Worm (Caenorhabditis elegans) whole organism, young adult: Measurements from ENCODE around the gene tag-180.

ENCODE experiments used
- B0019.2 ChIP-seq: fragments of 200-800 bp; sonication (Bioruptor generic); conservative IDR thresholded peaks from 2 replicates; pipeline ENCODE4 v1.3.6; 2022; ENCODE audit warnings: missing genetic modification reagents, missing genetic modification characterization, missing compliant biosample characterization
- D2030.7 ChIP-seq: fragments of 200-800 bp; sonication (Bioruptor generic); IDR thresholded peaks from 2 replicates; pipeline ENCODE4 v1.3.6; 2022; ENCODE audit warnings: missing genetic modification reagents, missing genetic modification characterization, missing compliant biosample characterization
- F39B2.1 ChIP-seq: fragments of 200-800 bp; sonication (Bioruptor generic); IDR thresholded peaks from 2 replicates; pipeline ENCODE4 v1.3.6; 2022; ENCODE audit warnings: missing genetic modification reagents, missing genetic modification characterization, missing compliant biosample characterization
- F52B5.7 ChIP-seq: sonication (generic microtip); optimal IDR thresholded peaks from 2 replicates; lab custom pipeline; 2016; ENCODE audit warnings: mild to moderate bottlenecking, missing genetic modification characterization, missing compliant biosample characterization
- F57C9.4 ChIP-seq: sonication (generic microtip); optimal IDR thresholded peaks from 2 replicates; lab custom pipeline; 2017; ENCODE audit warnings: mild to moderate bottlenecking, missing genetic modification characterization, missing compliant biosample characterization
- K11D2.4 ChIP-seq: fragments of 200-800 bp; sonication (Bioruptor generic); IDR thresholded peaks from 2 replicates; pipeline ENCODE4 v1.3.6; 2022; ENCODE audit warnings: missing genetic modification reagents, missing genetic modification characterization, missing compliant biosample characterization
- T07F8.4 ChIP-seq: sonication (generic microtip); optimal IDR thresholded peaks from 2 replicates; lab custom pipeline; 2016; ENCODE audit warnings: mild to moderate bottlenecking, missing genetic modification characterization, moderate library complexity, missing compliant biosample characterization
- Y53F4B.3 ChIP-seq: fragments of 200-800 bp; sonication (Bioruptor generic); IDR thresholded peaks from 2 replicates; pipeline ENCODE4 v1.3.6; 2022; ENCODE audit warnings: missing genetic modification reagents, missing genetic modification characterization, missing compliant biosample characterization
- Y53G8AR.9 ChIP-seq: fragments of 200-800 bp; sonication (Bioruptor generic); conservative IDR thresholded peaks from 2 replicates; pipeline ENCODE4 v1.3.6; 2022; ENCODE audit warnings: missing genetic modification reagents, missing genetic modification characterization, missing compliant biosample characterization
- Y67H2A.10 ChIP-seq: fragments of 200-800 bp; sonication (Bioruptor generic); conservative IDR thresholded peaks from 2 replicates; pipeline ENCODE4 v1.3.6; 2022; ENCODE audit warnings: missing genetic modification reagents, missing genetic modification characterization, missing compliant biosample characterization
- Y79H2A.3 ChIP-seq: fragments of 200-800 bp; sonication (Bioruptor generic); conservative IDR thresholded peaks from 2 replicates; pipeline ENCODE4 v1.3.6; 2022; ENCODE audit warnings: missing genetic modification reagents, missing genetic modification characterization, missing compliant biosample characterization
- akir-1 ChIP-seq: fragments of 200-800 bp; sonication (Bioruptor generic); optimal IDR thresholded peaks from 2 replicates; lab custom pipeline; 2018; ENCODE audit warnings: mild to moderate bottlenecking, missing genetic modification characterization, moderate library complexity, missing compliant biosample characterization
- aptf-3 ChIP-seq: fragments of 200-800 bp; sonication (Bioruptor generic); IDR thresholded peaks from 2 replicates; pipeline ENCODE4 v1.3.6; 2022; ENCODE audit warnings: missing genetic modification characterization, missing compliant biosample characterization
- attf-5 ChIP-seq: fragments of 200-800 bp; sonication (Bioruptor generic); optimal IDR thresholded peaks from 2 replicates; lab custom pipeline; 2018; ENCODE audit warnings: mild to moderate bottlenecking, missing genetic modification characterization, missing compliant biosample characterization
- bed-1 ChIP-seq: fragments of 200-800 bp; sonication (Bioruptor generic); IDR thresholded peaks from 2 replicates; pipeline ENCODE4 v1.3.6; 2022; ENCODE audit warnings: missing genetic modification reagents, missing genetic modification characterization, missing compliant biosample characterization
- cebp-1 ChIP-seq, 2 experiments: fragments of 200-800 bp in 1 of 2; sonication (Bioruptor generic) in 1 of 2; sonication (generic microtip) in 1 of 2; IDR thresholded peaks in 1 of 2; optimal IDR thresholded peaks in 1 of 2; 2 replicates each; pipeline versions ENCODE4 v1.3.6 to Lab custom; 2017 to 2022; ENCODE audit warnings: missing compliant biosample characterization in 2 of 2, missing genetic modification characterization in 2 of 2, mild to moderate bottlenecking in 1 of 2, missing genetic modification reagents in 1 of 2, moderate library complexity in 1 of 2
- ceh-100 ChIP-seq: fragments of 200-800 bp; sonication (Bioruptor generic); IDR thresholded peaks from 2 replicates; pipeline ENCODE4 v1.3.6; 2022; ENCODE audit warnings: missing genetic modification reagents, missing genetic modification characterization, missing compliant biosample characterization
- ceh-27 ChIP-seq: fragments of 200-800 bp; sonication (Bioruptor generic); optimal IDR thresholded peaks from 2 replicates; lab custom pipeline; 2018; ENCODE audit warnings: mild to moderate bottlenecking, missing genetic modification characterization, moderate library complexity, missing compliant biosample characterization
- ceh-58 ChIP-seq: fragments of 200-800 bp; sonication (Bioruptor generic); IDR thresholded peaks from 2 replicates; pipeline ENCODE4 v1.3.6; 2022; ENCODE audit warnings: missing genetic modification characterization, missing compliant biosample characterization
- ceh-79 ChIP-seq: sonication (generic microtip); optimal IDR thresholded peaks from 2 replicates; lab custom pipeline; 2017; ENCODE audit warnings: mild to moderate bottlenecking, missing genetic modification characterization, missing compliant biosample characterization
- die-1 ChIP-seq: sonication (generic microtip); optimal IDR thresholded peaks from 2 replicates; lab custom pipeline; 2016; ENCODE audit warnings: missing genotype, mild to moderate bottlenecking, missing genetic modification characterization, missing compliant biosample characterization
- dox-1 ChIP-seq: fragments of 200-800 bp; sonication (Bioruptor generic); IDR thresholded peaks from 2 replicates; pipeline ENCODE4 v1.3.6; 2022; ENCODE audit warnings: missing genetic modification reagents, missing genetic modification characterization, missing compliant biosample characterization
- dpl-1 ChIP-seq: fragments of 150-350 bp; optimal IDR thresholded peaks from 2 replicates; lab custom pipeline; 2014; ENCODE audit warnings: missing biosample characterization, missing genetic modification reagents, missing genetic modification characterization
- efl-1 ChIP-seq: fragments of 150-350 bp; optimal IDR thresholded peaks from 2 replicates; lab custom pipeline; 2014; ENCODE audit warnings: missing biosample characterization, missing genetic modification reagents, missing genetic modification characterization
- fkh-3 ChIP-seq: sonication (generic microtip); optimal IDR thresholded peaks from 2 replicates; lab custom pipeline; 2016; ENCODE audit warnings: mild to moderate bottlenecking, missing genetic modification characterization, missing compliant biosample characterization
- hrde-1 ChIP-seq: sonication (generic microtip); optimal IDR thresholded peaks from 2 replicates; lab custom pipeline; 2016; ENCODE audit warnings: missing genetic modification characterization, mild to moderate bottlenecking, missing compliant biosample characterization, moderate library complexity, missing genotype, missing genetic modification reagents, borderline replicate concordance
- hsf-1 ChIP-seq: fragments of 200-800 bp; sonication (Bioruptor generic); IDR thresholded peaks from 2 replicates; pipeline ENCODE4 v1.3.6; 2022; ENCODE audit warnings: missing genetic modification reagents, missing genetic modification characterization, missing compliant biosample characterization
- let-526 ChIP-seq: fragments of 200-800 bp; sonication (Bioruptor generic); IDR thresholded peaks from 2 replicates; pipeline ENCODE4 v1.3.6; 2022; ENCODE audit warnings: missing genetic modification reagents, missing genetic modification characterization, missing compliant biosample characterization
- lin-54 ChIP-seq: fragments of 200-800 bp; sonication (Bioruptor generic); optimal IDR thresholded peaks from 2 replicates; lab custom pipeline; 2018; ENCODE audit warnings: mild to moderate bottlenecking, missing genetic modification characterization, missing compliant biosample characterization
- lsl-1 ChIP-seq: fragments of 200-800 bp; sonication (Bioruptor generic); optimal IDR thresholded peaks from 2 replicates; lab custom pipeline; 2018; ENCODE audit warnings: mild to moderate bottlenecking, missing genetic modification characterization, moderate library complexity, missing compliant biosample characterization
- madf-10 ChIP-seq: sonication (generic microtip); optimal IDR thresholded peaks from 2 replicates; lab custom pipeline; 2016; ENCODE audit warnings: mild to moderate bottlenecking, missing genetic modification characterization, missing compliant biosample characterization
- madf-6 ChIP-seq: fragments of 200-800 bp; sonication (Bioruptor generic); IDR thresholded peaks from 2 replicates; pipeline ENCODE4 v1.3.6; 2022; ENCODE audit warnings: missing genetic modification reagents, missing genetic modification characterization, missing compliant biosample characterization
- mel-28 ChIP-seq: sonication (generic microtip); optimal IDR thresholded peaks from 2 replicates; lab custom pipeline; 2016; ENCODE audit warnings: borderline replicate concordance, mild to moderate bottlenecking, missing genetic modification characterization, missing compliant biosample characterization
- mes-4 ChIP-seq: sonication (generic microtip); optimal IDR thresholded peaks from 2 replicates; lab custom pipeline; 2016; ENCODE audit warnings: missing genotype, missing genetic modification characterization, missing compliant biosample characterization
- nfyb-1 ChIP-seq: fragments of 200-800 bp; sonication (Bioruptor generic); IDR thresholded peaks from 2 replicates; pipeline ENCODE4 v1.3.6; 2022; ENCODE audit warnings: missing genetic modification reagents, missing genetic modification characterization, missing compliant biosample characterization
- pbrm-1 ChIP-seq: fragments of 200-800 bp; sonication (Bioruptor generic); IDR thresholded peaks from 2 replicates; pipeline ENCODE4 v1.3.6; 2022; ENCODE audit warnings: missing genetic modification reagents, missing genetic modification characterization, missing compliant biosample characterization
- rcor-1 ChIP-seq: fragments of 200-800 bp; sonication (Bioruptor generic); IDR thresholded peaks from 2 replicates; pipeline ENCODE4 v1.3.6; 2022; ENCODE audit warnings: missing genetic modification reagents, missing genetic modification characterization, missing compliant biosample characterization
- rpc-1 ChIP-seq, 2 experiments: fragments of 150-350 bp in 1 of 2; sonication (generic microtip) in 1 of 2; optimal IDR thresholded peaks; 2 replicates each; lab custom pipeline; 2014 to 2018; ENCODE audit warnings: missing biosample characterization in 1 of 2, missing genetic modification characterization in 1 of 2, missing genetic modification reagents in 1 of 2, missing genotype in 1 of 2
- snpc-1.1 ChIP-seq: sonication (generic microtip); optimal IDR thresholded peaks from 2 replicates; lab custom pipeline; 2017; ENCODE audit warnings: missing genetic modification characterization, mild to moderate bottlenecking, missing compliant biosample characterization, antibody characterized with exemption, moderate library complexity, missing genotype, missing genetic modification reagents; ENCODE audit not compliant: insufficient read depth
- snpc-1.3 ChIP-seq: sonication (generic microtip); optimal IDR thresholded peaks from 2 replicates; lab custom pipeline; 2017; ENCODE audit warnings: missing genetic modification characterization, mild to moderate bottlenecking, missing compliant biosample characterization, antibody characterized with exemption, moderate library complexity, missing genotype, missing genetic modification reagents; ENCODE audit not compliant: insufficient read depth
- snpc-4 ChIP-seq, 5 experiments: fragments of 150-350 bp in 1 of 5; sonication (generic microtip) in 4 of 5; optimal IDR thresholded peaks; 2 replicates each; lab custom pipeline; 2014 to 2018; ENCODE audit warnings: missing genetic modification characterization in 5 of 5, missing biosample characterization in 3 of 5, antibody characterized with exemption in 2 of 5, mild to moderate bottlenecking in 2 of 5, missing compliant biosample characterization in 2 of 5, missing genotype in 2 of 5, moderate library complexity in 2 of 5, missing genetic modification reagents in 1 of 5
- sptf-2 ChIP-seq: fragments of 200-800 bp; sonication (Bioruptor generic); optimal IDR thresholded peaks from 2 replicates; lab custom pipeline; 2018; ENCODE audit warnings: mild to moderate bottlenecking, missing genetic modification characterization, missing compliant biosample characterization
- tbp1 ChIP-seq: fragments of 200-800 bp; sonication (Bioruptor generic); optimal IDR thresholded peaks from 2 replicates; lab custom pipeline; 2018; ENCODE audit warnings: mild to moderate bottlenecking, missing genetic modification characterization, missing compliant biosample characterization
- unc-62 ChIP-seq: fragments of 150-350 bp; optimal IDR thresholded peaks from 2 replicates; lab custom pipeline; 2014; ENCODE audit warnings: missing biosample characterization, missing genetic modification reagents, missing genetic modification characterization
- ztf-26 ChIP-seq: sonication (generic microtip); optimal IDR thresholded peaks from 2 replicates; lab custom pipeline; 2017; ENCODE audit warnings: missing genetic modification characterization, missing compliant biosample characterization
- ztf-28 ChIP-seq: fragments of 200-800 bp; sonication (Bioruptor generic); IDR thresholded peaks from 2 replicates; pipeline ENCODE4 v1.3.6; 2022; ENCODE audit warnings: missing genetic modification reagents, missing genetic modification characterization, missing compliant biosample characterization
- ztf-6 ChIP-seq: fragments of 200-800 bp; sonication (Bioruptor generic); IDR thresholded peaks from 2 replicates; pipeline ENCODE4 v1.3.6; 2022; ENCODE audit warnings: missing genetic modification reagents, missing genetic modification characterization, missing compliant biosample characterization

The tag-180 gene

DNA sequence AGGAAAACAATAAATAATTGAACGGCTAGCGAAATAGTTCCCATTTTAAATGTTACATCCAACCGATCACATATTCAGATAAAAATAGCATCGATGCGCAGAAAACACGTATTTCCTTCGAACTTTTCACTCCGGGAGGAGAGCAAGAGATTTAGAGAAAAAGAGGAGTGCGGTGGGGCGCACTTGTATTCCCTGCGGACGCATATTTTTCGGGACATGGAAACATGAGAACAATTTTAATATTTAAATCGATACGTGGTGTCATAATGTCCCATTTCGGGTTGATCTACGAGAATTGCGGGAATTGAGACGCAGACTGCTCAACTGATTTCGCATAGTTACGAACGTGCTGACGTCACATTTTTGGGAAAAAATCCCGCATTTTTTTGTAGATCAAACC lies 35.8 kb downstream of the tag-180 start, which contains the start of gene C47G2.4 (continued):
- TF ChIP-seq Y53G8AR.9 (no peak), F52B5.7 (no peak), dox-1 (peak; percentile 83), bed-1 (GFP tag; lab: Robert Waterston, UW) (no peak), ztf-26 (tag; lab: Kevin White, UChicago) (no peak), ztf-28 (GFP tag; lab: Robert Waterston, UW) (0 out of 2 replicates have a peak, but pooled peaks have one; percentile 11), rcor-1 (GFP tag; lab: Robert Waterston, UW) (peak; percentile 65), Y67H2A.10 (GFP tag; lab: Robert Waterston, UW) (no peak), dpl-1 (GFP tag; lab: Kevin White, UChicago) (peak; percentile 47), Y53F4B.3 (GFP tag; lab: Robert Waterston, UW) (no peak), Y79H2A.3 (GFP tag; lab: Robert Waterston, UW) (no peak), snpc-1.3 (tag; lab: Kevin White, UChicago) (no peak), sptf-2 (no peak), F57C9.4 (tag; lab: Kevin White, UChicago) (no peak), nfyb-1 (GFP tag; lab: Robert Waterston, UW) (peak; percentile 65; the same call in 1 of the 2 replicates), let-526 (GFP tag; lab: Robert Waterston, UW) (no peak), unc-62 (no peak), akir-1 (GFP tag; lab: Kevin White, UChicago) (no peak), cebp-1 (GFP tag; IDR thresholded peaks at IDR 0.05; lab: Robert Waterston, UW) (no peak), cebp-1 (tag; optimal IDR thresholded peaks at IDR 0.05; lab: Kevin White, UChicago) (peak; percentile 26), die-1 (no peak), ceh-100 (GFP tag; lab: Robert Waterston, UW) (peak; percentile 80), ceh-27 (peak; percentile 38), fkh-3 (tag; lab: Kevin White, UChicago) (no peak), pbrm-1 (GFP tag; lab: Robert Waterston, UW) (0 out of 2 replicates have a peak, but pooled peaks have one; percentile 38), lin-54 (GFP tag; lab: Kevin White, UChicago) (peak; percentile 64), madf-10 (tag; lab: Kevin White, UChicago) (no peak), madf-6 (no peak; the same call in none of the 2 replicates), tbp1 (GFP tag; lab: Kevin White, UChicago) (peak; percentile 16), hsf-1 (no peak), rpc-1 (optimal IDR thresholded peaks at IDR 0.05; lab: Kevin White, UChicago) (no peak), rpc-1 (tag; optimal IDR thresholded peaks at IDR 0.05; lab: Kevin White, UChicago) (no peak), lsl-1 (GFP tag; lab: Kevin White, UChicago) (peak; percentile 66), ceh-79 (tag; lab: Kevin White, UChicago) (no peak), mes-4 (tag; lab: Kevin White, UChicago) (no peak), mel-28 (no peak), ztf-6 (GFP tag; lab: Robert Waterston, UW) (no peak), snpc-4 (GFP tag; optimal IDR thresholded peaks at IDR 0.05; lab: Kevin White, UChicago) (no peak), snpc-4 (tag; optimal IDR thresholded peaks at IDR 0.05; lab: Kevin White, UChicago) (peak in 3 of 4 experiments; percentile 16 to 49 (median 40)), aptf-3 (GFP tag; lab: Robert Waterston, UW) (no peak), D2030.7 (GFP tag; lab: Robert Waterston, UW) (peak; percentile 48), B0019.2 (GFP tag; lab: Robert Waterston, UW) (no peak), efl-1 (GFP tag; lab: Kevin White, UChicago) (peak; percentile 63), K11D2.4 (no peak), T07F8.4 (tag; lab: Kevin White, UChicago) (no peak), ceh-58 (GFP tag; lab: Robert Waterston, UW) (no peak), F39B2.1 (GFP tag; lab: Robert Waterston, UW) (no peak), attf-5 (peak; percentile 85), snpc-1.1 (no peak), hrde-1 (tag; lab: Kevin White, UChicago) (no peak)
